Worm (Caenorhabditis elegans) whole organism, midembryonic: ENCODE data around the gene tth-1.

Source experiments
- cog-1 ChIP-seq: sonication (generic microtip); optimal IDR thresholded peaks from 2 replicates; lab custom pipeline; 2016; ENCODE audit warnings: missing genetic modification characterization, missing compliant biosample characterization
- flt-1 ChIP-seq: fragments of 200-800 bp; sonication (Bioruptor generic); IDR thresholded peaks from 2 replicates; pipeline ENCODE4 v1.3.6; 2022; ENCODE audit warnings: missing genetic modification characterization, missing compliant biosample characterization
- klf-2 ChIP-seq: fragments of 200-800 bp; sonication (Bioruptor generic); conservative IDR thresholded peaks from 2 replicates; pipeline ENCODE4 v1.3.6; 2022; ENCODE audit warnings: missing genetic modification reagents, missing genetic modification characterization, missing compliant biosample characterization
- med-1 ChIP-seq: sonication (generic microtip); optimal IDR thresholded peaks from 2 replicates; lab custom pipeline; 2017; ENCODE audit warnings: missing genetic modification characterization, mild to moderate bottlenecking, missing compliant biosample characterization, antibody characterized with exemption, missing genetic modification reagents; ENCODE audit not compliant: insufficient read depth
- ref-1 ChIP-seq: fragments of 200-800 bp; sonication (Bioruptor generic); conservative IDR thresholded peaks from 2 replicates; pipeline ENCODE4 v1.3.6; 2022; ENCODE audit warnings: missing genetic modification reagents, missing genetic modification characterization, missing compliant biosample characterization
- ztf-23 ChIP-seq: fragments of 200-800 bp; sonication (Bioruptor generic); IDR thresholded peaks from 2 replicates; pipeline ENCODE4 v1.3.6; 2022; ENCODE audit warnings: missing genetic modification reagents, missing genetic modification characterization, missing compliant biosample characterization

DNA sequence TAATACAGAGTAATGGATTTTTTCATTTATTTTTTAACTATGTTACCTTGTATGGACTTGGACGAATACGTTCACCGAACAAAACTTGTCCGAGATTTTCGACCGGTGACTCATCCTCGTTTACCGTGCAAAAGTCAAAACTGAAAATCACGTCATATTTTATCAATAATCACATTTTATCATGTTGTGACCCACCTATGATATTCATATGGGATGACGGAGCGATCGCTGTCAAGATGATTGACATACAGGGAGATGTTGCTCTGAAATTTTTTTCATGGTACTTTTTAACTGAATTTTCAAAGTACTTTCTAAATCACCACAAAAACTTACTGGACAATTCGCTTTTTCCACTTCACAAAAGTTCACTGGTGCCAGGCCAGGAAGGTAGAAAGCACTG lies 1.9 kb downstream of the tth-1 start:
- TF ChIP-seq flt-1 (GFP tag; lab: Robert Waterston, UW) = no peak
- TF ChIP-seq cog-1 (tag; lab: Kevin White, UChicago) = no peak
- TF ChIP-seq ref-1 (GFP tag; lab: Robert Waterston, UW) = no peak
- TF ChIP-seq klf-2 (GFP tag; lab: Robert Waterston, UW) = no peak
- TF ChIP-seq ztf-23 (GFP tag; lab: Robert Waterston, UW) = no peak
- no peak for TF ChIP-seq med-1 (GFP tag; lab: Kevin White, UChicago)
